Fruit fly (Drosophila melanogaster): ENCODE results near the gene CG10336.

CG10336 gene

dm6 chr2L:18708239-18708891 lies 19.0 kb downstream of the CG10336 start, which contains the start of the genes Faf2 and Grip71 (continued):
- TF ChIP-seq twi (tag; optimal IDR thresholded peaks at IDR 0.05) (peak; percentile 81), zfh2 (GFP tag; optimal IDR thresholded peaks at IDR 0.05) (peak; percentile 90), ssp (GFP tag; IDR thresholded peaks at IDR 0.05) (peak; percentile 99), usp (GFP tag; optimal IDR thresholded peaks at IDR 0.05) (no peak), CG10366 (GFP tag; IDR thresholded peaks at IDR 0.05) (peak; percentile 94), CG2116 (GFP tag; optimal IDR thresholded peaks at IDR 0.05) (peak; percentile 77), Usf (GFP tag; optimal IDR thresholded peaks at IDR 0.05) (peak; percentile 87), z (GFP tag; IDR thresholded peaks at IDR 0.05) (peak; percentile 69; the same call in 1 of the 3 replicates), en (GFP tag; optimal IDR thresholded peaks at IDR 0.05) (peak; percentile 44), CG9876 (GFP tag; optimal IDR thresholded peaks at IDR 0.05) (peak; percentile 44), CG17568 (GFP tag; optimal IDR thresholded peaks at IDR 0.05) (no peak), Doc3 (GFP tag; IDR thresholded peaks at IDR 0.05; ENCODE audit: partially characterized antibody) (no peak), vfl (GFP tag; optimal IDR thresholded peaks at IDR 0.05) (peak; percentile 76), fru (optimal IDR thresholded peaks at IDR 0.05) (no peak), CG12299 (tag; optimal IDR thresholded peaks at IDR 0.05) (peak; percentile 77), gem (tag; optimal IDR thresholded peaks at IDR 0.05) (peak; percentile 96), CG17912 (GFP tag; optimal IDR thresholded peaks at IDR 0.05) (peak; percentile 62), dmrt11E (tag; optimal IDR thresholded peaks at IDR 0.05) (peak; percentile 92), sens (GFP tag) (peak; percentile 99), H15 (GFP tag; IDR thresholded peaks at IDR 0.05) (peak; percentile 94), CG31365 (tag; optimal IDR thresholded peaks at IDR 0.05) (no peak), D19B (GFP tag; optimal IDR thresholded peaks at IDR 0.05) (peak; percentile 77), Meics (GFP tag; optimal IDR thresholded peaks at IDR 0.05) (peak; percentile 82), zen2 (GFP tag; IDR thresholded peaks at IDR 0.05; ENCODE audit: partially characterized antibody) (no peak), Aef1 (GFP tag; IDR thresholded peaks at IDR 0.05) (peak; percentile 96), psq (GFP tag; optimal IDR thresholded peaks at IDR 0.05) (peak; percentile 77), CG14014 (GFP tag; IDR thresholded peaks at IDR 0.05) (peak; percentile 95), Opbp (GFP tag; IDR thresholded peaks at IDR 0.05; ENCODE audit: partially characterized antibody) (peak; percentile 31; the same call in 1 of the 3 replicates), CG33213 (GFP tag; optimal IDR thresholded peaks at IDR 0.05) (peak; percentile 73), insv (GFP tag; optimal IDR thresholded peaks at IDR 0.05) (peak in 1 of 2 experiments; percentile 59), CG6791 (GFP tag; IDR thresholded peaks at IDR 0.05; ENCODE audit: partially characterized antibody) (no peak), Nf-YC (tag; optimal IDR thresholded peaks at IDR 0.05) (peak; percentile 81), CG7987 (GFP tag; optimal IDR thresholded peaks at IDR 0.05) (peak; percentile 73), pfk (GFP tag; optimal IDR thresholded peaks at IDR 0.05) (no peak), CG1602 (GFP tag; optimal IDR thresholded peaks at IDR 0.05) (peak; percentile 93), exex (tag; optimal IDR thresholded peaks at IDR 0.05) (no peak), crc (GFP tag; optimal IDR thresholded peaks at IDR 0.05) (peak; percentile 38), BEAF-32 (GFP tag; optimal IDR thresholded peaks at IDR 0.05) (peak; percentile 79), CG11696 (GFP tag; IDR thresholded peaks at IDR 0.05) (peak; percentile 76), CG17612 (GFP tag; IDR thresholded peaks at IDR 0.05) (peak; percentile 87), mirr (GFP tag; optimal IDR thresholded peaks at IDR 0.05) (peak; percentile 63), CG9932 (GFP tag; IDR thresholded peaks at IDR 0.05) (peak; percentile 96), Nf-YB (GFP tag; optimal IDR thresholded peaks at IDR 0.05) (peak; percentile 59), btn (GFP tag; optimal IDR thresholded peaks at IDR 0.05) (no peak), CG2889 (GFP tag; IDR thresholded peaks at IDR 0.05) (peak; percentile 91), CG7745 (tag; optimal IDR thresholded peaks at IDR 0.05) (no peak), CG12104 (GFP tag; optimal IDR thresholded peaks at IDR 0.05) (peak; percentile 81), CG11560 (tag; IDR thresholded peaks at IDR 0.05) (peak; percentile 85), Stat92E (GFP tag; optimal IDR thresholded peaks at IDR 0.05) (peak in 1 of 3 experiments; percentile 28), CG12659 (GFP tag; optimal IDR thresholded peaks at IDR 0.05) (peak; percentile 95)
